Worm (Caenorhabditis elegans) whole organism, young adult: Measurements from ENCODE around the gene let-418.

ENCODE experiments used
- B0019.2 ChIP-seq: fragments of 200-800 bp; sonication (Bioruptor generic); conservative IDR thresholded peaks from 2 replicates; pipeline ENCODE4 v1.3.6; 2022; ENCODE audit warnings: missing genetic modification reagents, missing genetic modification characterization, missing compliant biosample characterization
- B0336.3 ChIP-seq: fragments of 200-800 bp; sonication (Bioruptor generic); IDR thresholded peaks from 2 replicates; pipeline ENCODE4 v1.3.6; 2022; ENCODE audit warnings: missing genetic modification characterization, missing compliant biosample characterization
- C06A6.2 ChIP-seq: fragments of 200-800 bp; sonication (Bioruptor generic); conservative IDR thresholded peaks from 2 replicates; pipeline ENCODE4 v1.3.6; 2022; ENCODE audit warnings: missing genetic modification characterization, missing compliant biosample characterization
- D2030.7 ChIP-seq: fragments of 200-800 bp; sonication (Bioruptor generic); IDR thresholded peaks from 2 replicates; pipeline ENCODE4 v1.3.6; 2022; ENCODE audit warnings: missing genetic modification reagents, missing genetic modification characterization, missing compliant biosample characterization
- F22D6.2 ChIP-seq: sonication (generic microtip); optimal IDR thresholded peaks from 2 replicates; lab custom pipeline; 2016; ENCODE audit warnings: mild to moderate bottlenecking, missing genetic modification characterization, missing compliant biosample characterization
- F23B12.7 ChIP-seq: sonication (generic microtip); optimal IDR thresholded peaks from 2 replicates; lab custom pipeline; 2017; ENCODE audit warnings: missing genetic modification characterization, mild to moderate bottlenecking, missing compliant biosample characterization, antibody characterized with exemption, moderate library complexity; ENCODE audit not compliant: insufficient read depth
- F37B4.10 ChIP-seq: fragments of 200-800 bp; sonication (Bioruptor generic); IDR thresholded peaks from 2 replicates; pipeline ENCODE4 v1.3.6; 2022; ENCODE audit warnings: missing genetic modification characterization, missing compliant biosample characterization
- K11D2.4 ChIP-seq: fragments of 200-800 bp; sonication (Bioruptor generic); IDR thresholded peaks from 2 replicates; pipeline ENCODE4 v1.3.6; 2022; ENCODE audit warnings: missing genetic modification reagents, missing genetic modification characterization, missing compliant biosample characterization
- T26A5.8 ChIP-seq: sonication (generic microtip); optimal IDR thresholded peaks from 2 replicates; lab custom pipeline; 2016; ENCODE audit warnings: missing genetic modification characterization, missing compliant biosample characterization
- Y79H2A.3 ChIP-seq: fragments of 200-800 bp; sonication (Bioruptor generic); conservative IDR thresholded peaks from 2 replicates; pipeline ENCODE4 v1.3.6; 2022; ENCODE audit warnings: missing genetic modification reagents, missing genetic modification characterization, missing compliant biosample characterization
- Y95B8A.8 ChIP-seq: fragments of 200-800 bp; sonication (Bioruptor generic); IDR thresholded peaks from 2 replicates; pipeline ENCODE4 v1.3.6; 2022; ENCODE audit warnings: missing genetic modification reagents, missing genetic modification characterization, missing compliant biosample characterization
- akir-1 ChIP-seq: fragments of 200-800 bp; sonication (Bioruptor generic); optimal IDR thresholded peaks from 2 replicates; lab custom pipeline; 2018; ENCODE audit warnings: mild to moderate bottlenecking, missing genetic modification characterization, moderate library complexity, missing compliant biosample characterization
- ama-1 ChIP-seq, 3 experiments: fragments of 150-350 bp in 1 of 3; sonication (generic microtip) in 2 of 3; optimal IDR thresholded peaks; 2 replicates each; lab custom pipeline; 2014 to 2018; ENCODE audit warnings: missing biosample characterization in 2 of 3, missing genetic modification characterization in 2 of 3, missing genetic modification reagents in 2 of 3
- atf-7 ChIP-seq: sonication (generic microtip); optimal IDR thresholded peaks from 2 replicates; lab custom pipeline; 2017; ENCODE audit warnings: mild to moderate bottlenecking, missing genetic modification characterization, missing compliant biosample characterization
- bed-2 ChIP-seq: fragments of 200-800 bp; sonication (Bioruptor generic); IDR thresholded peaks from 2 replicates; pipeline ENCODE4 v1.3.6; 2022; ENCODE audit warnings: missing genetic modification reagents, missing genetic modification characterization, missing compliant biosample characterization
- cebp-1 ChIP-seq, 2 experiments: fragments of 200-800 bp in 1 of 2; sonication (Bioruptor generic) in 1 of 2; sonication (generic microtip) in 1 of 2; IDR thresholded peaks in 1 of 2; optimal IDR thresholded peaks in 1 of 2; 2 replicates each; pipeline versions ENCODE4 v1.3.6 to Lab custom; 2017 to 2022; ENCODE audit warnings: missing compliant biosample characterization in 2 of 2, missing genetic modification characterization in 2 of 2, mild to moderate bottlenecking in 1 of 2, missing genetic modification reagents in 1 of 2, moderate library complexity in 1 of 2
- egl-18 ChIP-seq: fragments of 200-800 bp; sonication (Bioruptor generic); IDR thresholded peaks from 2 replicates; pipeline ENCODE4 v1.3.6; 2022; ENCODE audit warnings: missing genetic modification reagents, missing genetic modification characterization, missing compliant biosample characterization
- ekl-4 ChIP-seq: fragments of 200-800 bp; sonication (Bioruptor generic); IDR thresholded peaks from 2 replicates; pipeline ENCODE4 v1.3.6; 2022; ENCODE audit warnings: missing genetic modification reagents, missing genetic modification characterization, missing compliant biosample characterization
- ets-4 ChIP-seq: fragments of 200-800 bp; sonication (Bioruptor generic); optimal IDR thresholded peaks from 2 replicates; lab custom pipeline; 2018; ENCODE audit warnings: mild to moderate bottlenecking, missing genetic modification characterization, missing compliant biosample characterization
- let-607 ChIP-seq, 2 experiments: fragments of 200-800 bp in 1 of 2; sonication (Bioruptor generic) in 1 of 2; sonication (generic microtip) in 1 of 2; optimal IDR thresholded peaks; 2 replicates each; lab custom pipeline; 2016 to 2018; ENCODE audit warnings: mild to moderate bottlenecking in 2 of 2, missing compliant biosample characterization in 2 of 2, missing genetic modification characterization in 2 of 2, moderate library complexity in 2 of 2, missing genotype in 1 of 2
- lin-35 ChIP-seq, 3 experiments: fragments of 150-350 bp in 2 of 3; sonication (generic microtip) in 1 of 3; optimal IDR thresholded peaks; 2 replicates each; lab custom pipeline; 2014 to 2018; ENCODE audit warnings: missing biosample characterization in 3 of 3, missing genetic modification characterization in 3 of 3, missing genetic modification reagents in 3 of 3
- lsl-1 ChIP-seq: fragments of 200-800 bp; sonication (Bioruptor generic); optimal IDR thresholded peaks from 2 replicates; lab custom pipeline; 2018; ENCODE audit warnings: mild to moderate bottlenecking, missing genetic modification characterization, moderate library complexity, missing compliant biosample characterization
- lsy-27 ChIP-seq: sonication (generic microtip); optimal IDR thresholded peaks from 2 replicates; lab custom pipeline; 2017; ENCODE audit warnings: missing genetic modification characterization, mild to moderate bottlenecking, missing compliant biosample characterization, antibody characterized with exemption, missing genotype, borderline replicate concordance; ENCODE audit not compliant: insufficient read depth
- madf-10 ChIP-seq: sonication (generic microtip); optimal IDR thresholded peaks from 2 replicates; lab custom pipeline; 2016; ENCODE audit warnings: mild to moderate bottlenecking, missing genetic modification characterization, missing compliant biosample characterization
- madf-3 ChIP-seq: fragments of 200-800 bp; sonication (Bioruptor generic); IDR thresholded peaks from 2 replicates; pipeline ENCODE4 v1.3.6; 2022; ENCODE audit warnings: missing genetic modification reagents, missing genetic modification characterization, missing compliant biosample characterization
- madf-8 ChIP-seq: fragments of 200-800 bp; sonication (Bioruptor generic); conservative IDR thresholded peaks from 2 replicates; pipeline ENCODE4 v1.3.6; 2022; ENCODE audit warnings: missing genetic modification reagents, missing genetic modification characterization, missing compliant biosample characterization
- mcd-1 ChIP-seq: fragments of 200-800 bp; sonication (Bioruptor generic); IDR thresholded peaks from 2 replicates; pipeline ENCODE4 v1.3.6; 2022; ENCODE audit warnings: missing genetic modification reagents, missing genetic modification characterization, missing compliant biosample characterization
- nhr-120 ChIP-seq: fragments of 200-800 bp; sonication (Bioruptor generic); IDR thresholded peaks from 2 replicates; pipeline ENCODE4 v1.3.6; 2022; ENCODE audit warnings: missing genetic modification characterization, missing compliant biosample characterization
- nhr-179 ChIP-seq: sonication (generic microtip); optimal IDR thresholded peaks from 2 replicates; lab custom pipeline; 2016; ENCODE audit warnings: mild to moderate bottlenecking, missing genetic modification characterization, missing compliant biosample characterization
- nhr-80 ChIP-seq: sonication (generic microtip); optimal IDR thresholded peaks from 2 replicates; lab custom pipeline; 2016; ENCODE audit warnings: missing genetic modification characterization, missing compliant biosample characterization
- nhr-90 ChIP-seq: sonication (generic microtip); optimal IDR thresholded peaks from 2 replicates; lab custom pipeline; 2016; ENCODE audit warnings: missing genotype, mild to moderate bottlenecking, missing genetic modification characterization, missing compliant biosample characterization
- pbrm-1 ChIP-seq: fragments of 200-800 bp; sonication (Bioruptor generic); IDR thresholded peaks from 2 replicates; pipeline ENCODE4 v1.3.6; 2022; ENCODE audit warnings: missing genetic modification reagents, missing genetic modification characterization, missing compliant biosample characterization
- pha-4 ChIP-seq: fragments of 150-350 bp; sonication (generic microtip); optimal IDR thresholded peaks from 2 replicates; lab custom pipeline; 2014; ENCODE audit warnings: missing biosample characterization, missing genetic modification reagents, missing genetic modification characterization
- sea-2 ChIP-seq: fragments of 200-800 bp; sonication (Bioruptor generic); IDR thresholded peaks from 2 replicates; pipeline ENCODE4 v1.3.6; 2022; ENCODE audit warnings: missing genetic modification characterization, missing compliant biosample characterization
- snpc-4 ChIP-seq, 5 experiments: fragments of 150-350 bp in 1 of 5; sonication (generic microtip) in 4 of 5; optimal IDR thresholded peaks; 2 replicates each; lab custom pipeline; 2014 to 2018; ENCODE audit warnings: missing genetic modification characterization in 5 of 5, missing biosample characterization in 3 of 5, antibody characterized with exemption in 2 of 5, mild to moderate bottlenecking in 2 of 5, missing compliant biosample characterization in 2 of 5, missing genotype in 2 of 5, moderate library complexity in 2 of 5, missing genetic modification reagents in 1 of 5
- unc-62 ChIP-seq: fragments of 150-350 bp; optimal IDR thresholded peaks from 2 replicates; lab custom pipeline; 2014; ENCODE audit warnings: missing biosample characterization, missing genetic modification reagents, missing genetic modification characterization
- zim-3 ChIP-seq: sonication (generic microtip); optimal IDR thresholded peaks from 2 replicates; lab custom pipeline; 2017; ENCODE audit warnings: mild to moderate bottlenecking, missing genetic modification characterization, moderate library complexity, missing compliant biosample characterization

Gene let-418

DNA sequence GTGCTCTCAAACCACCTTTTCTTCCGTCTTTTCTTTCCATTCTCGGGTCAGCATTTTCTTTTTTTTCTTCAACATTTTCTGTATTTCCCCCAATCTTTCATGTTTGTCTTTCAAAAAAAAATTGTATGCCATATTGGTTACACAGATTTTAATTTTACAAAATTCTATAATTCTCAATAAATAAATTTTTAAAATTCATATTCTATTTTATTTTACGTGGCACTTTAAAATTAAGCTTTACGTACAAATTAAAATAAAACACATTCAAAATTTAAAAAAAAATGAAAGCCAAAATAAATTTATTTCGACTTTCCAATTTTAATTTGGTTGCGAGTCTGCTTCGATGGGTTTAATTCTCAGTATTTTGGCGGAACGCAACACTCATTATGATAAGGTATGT lies 21.2 kb upstream of the let-418 start, which contains the start of gene ZC250.5:
TSS of gene ZC250.5 (plus strand) at position 301 of the 400 bp plus-strand sequence.
- TF ChIP-seq lin-35 (GFP tag; optimal IDR thresholded peaks at IDR 0.05; lab: Kevin White, UChicago): no peak
- TF ChIP-seq sea-2 (GFP tag; lab: Robert Waterston, UW): no peak
- no peak for TF ChIP-seq madf-3
- TF ChIP-seq nhr-90 (tag; lab: Kevin White, UChicago): no peak
- no peak for TF ChIP-seq madf-10 (tag; lab: Kevin White, UChicago)
- no peak for TF ChIP-seq K11D2.4 (GFP tag; lab: Robert Waterston, UW)
- TF ChIP-seq lsl-1 (GFP tag; lab: Kevin White, UChicago): no peak
- TF ChIP-seq Y79H2A.3: no peak
- no peak for TF ChIP-seq snpc-4 (GFP tag; optimal IDR thresholded peaks at IDR 0.05; lab: Kevin White, UChicago)
- no peak for TF ChIP-seq snpc-4 (tag; optimal IDR thresholded peaks at IDR 0.05; lab: Kevin White, UChicago)
- no peak for TF ChIP-seq F37B4.10 (GFP tag; lab: Robert Waterston, UW)
- no peak for TF ChIP-seq ekl-4 (GFP tag; lab: Robert Waterston, UW)
- no peak for TF ChIP-seq akir-1 (GFP tag; lab: Kevin White, UChicago)
- no peak for TF ChIP-seq nhr-120
- TF ChIP-seq let-607 (tag; optimal IDR thresholded peaks at IDR 0.05; lab: Kevin White, UChicago): no peak
- TF ChIP-seq lsy-27: no peak
- no peak for TF ChIP-seq pha-4 (tag; lab: Kevin White, UChicago)
- TF ChIP-seq C06A6.2 (GFP tag; lab: Robert Waterston, UW): no peak
- TF ChIP-seq nhr-179: no peak
- TF ChIP-seq T26A5.8 (tag; lab: Kevin White, UChicago): no peak
- TF ChIP-seq, all 124 proteins: peak for 0

DNA sequence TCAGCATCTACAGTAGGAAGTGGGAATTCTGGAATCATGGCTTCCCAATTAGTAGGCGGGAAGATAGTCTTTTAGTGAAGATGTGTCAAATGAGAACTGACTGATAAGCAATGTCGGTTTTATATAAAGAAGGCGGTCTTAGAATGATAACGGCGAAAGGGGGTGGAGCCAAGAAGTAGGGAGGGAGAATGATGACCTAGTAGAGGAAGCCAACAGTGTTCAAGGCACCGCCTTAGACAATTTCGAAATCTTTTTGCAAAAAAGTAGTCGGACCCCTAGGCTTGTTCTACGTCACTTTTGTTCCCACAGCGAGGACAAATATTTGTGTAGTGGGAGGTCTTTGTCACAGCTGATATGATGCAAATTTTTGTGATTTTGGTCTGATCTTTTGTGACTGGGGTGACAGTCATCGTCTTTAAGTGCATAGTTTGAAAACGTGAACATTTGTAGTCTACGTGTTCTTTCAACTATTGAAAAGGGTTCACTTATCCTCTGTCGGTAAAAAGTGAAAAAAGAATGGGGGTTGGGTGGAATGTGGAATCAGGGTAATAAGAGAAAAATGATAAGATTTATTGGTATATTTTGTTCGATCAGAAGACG lies 13.5 kb upstream of the let-418 start, which contains the start of gene ZC250.4:
TSS of gene ZC250.4 (minus strand) at position 78 of the 600 bp plus-strand sequence.
- no peak for TF ChIP-seq ama-1 (optimal IDR thresholded peaks at IDR 0.05; lab: Kevin White, UChicago)
- no peak for TF ChIP-seq ama-1 (GFP tag; optimal IDR thresholded peaks at IDR 0.05; lab: Kevin White, UChicago)
- no peak for TF ChIP-seq cebp-1 (GFP tag; IDR thresholded peaks at IDR 0.05; lab: Robert Waterston, UW)
- TF ChIP-seq cebp-1 (tag; optimal IDR thresholded peaks at IDR 0.05; lab: Kevin White, UChicago): peak; percentile 43
- TF ChIP-seq nhr-80 (tag; lab: Kevin White, UChicago): peak; percentile 77
- TF ChIP-seq, all 124 proteins: peak for 2

DNA sequence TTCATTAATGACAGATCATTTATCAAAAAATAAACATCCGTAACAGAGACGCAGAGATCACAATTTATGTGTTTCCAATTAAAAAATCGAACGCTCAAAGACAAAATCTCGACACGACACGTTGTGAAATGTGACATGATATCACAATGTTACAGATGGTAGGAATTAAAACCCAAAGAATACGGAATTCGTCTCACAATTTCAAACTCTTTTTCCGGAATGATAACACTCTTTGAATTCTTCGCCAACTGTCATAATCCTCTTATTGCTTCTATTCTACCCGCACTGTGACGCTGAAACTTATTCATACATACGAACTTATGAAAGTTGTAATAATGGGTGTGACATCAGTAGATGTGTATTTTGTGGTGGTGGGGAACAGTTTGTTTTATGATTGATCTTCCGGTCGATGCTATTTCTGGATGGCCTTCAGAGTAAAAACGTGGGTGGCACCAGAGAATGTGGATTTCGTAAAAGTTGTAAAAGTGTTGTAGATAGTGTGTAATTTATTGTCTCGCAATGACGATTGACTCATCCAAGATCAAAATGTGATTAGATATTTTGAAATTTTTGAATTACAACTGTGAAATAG lies 10.1 kb upstream of the let-418 start:
- TF ChIP-seq atf-7 (peak; percentile 42), F23B12.7 (tag; lab: Kevin White, UChicago) (no peak), zim-3 (tag; lab: Kevin White, UChicago) (no peak), madf-3 (no peak), pbrm-1 (no peak), mcd-1 (GFP tag; lab: Robert Waterston, UW) (no peak), B0336.3 (GFP tag; lab: Robert Waterston, UW) (no peak), F22D6.2 (tag; lab: Kevin White, UChicago) (no peak), nhr-80 (tag; lab: Kevin White, UChicago) (peak; percentile 75), B0019.2 (GFP tag; lab: Robert Waterston, UW) (no peak), Y95B8A.8 (no peak), unc-62 (GFP tag; lab: Kevin White, UChicago) (no peak), cebp-1 (GFP tag; IDR thresholded peaks at IDR 0.05; lab: Robert Waterston, UW) (no peak), cebp-1 (tag; optimal IDR thresholded peaks at IDR 0.05; lab: Kevin White, UChicago) (peak; percentile 52), bed-2 (GFP tag; lab: Robert Waterston, UW) (no peak), ets-4 (GFP tag; lab: Kevin White, UChicago) (peak; percentile 38), egl-18 (GFP tag; lab: Robert Waterston, UW) (no peak), let-607 (tag; optimal IDR thresholded peaks at IDR 0.05; lab: Kevin White, UChicago) (peak in 1 of 2 experiments; percentile 14), madf-8 (GFP tag; lab: Robert Waterston, UW) (no peak), D2030.7 (no peak)
